Fruit fly (Drosophila melanogaster) whole organism, wandering third instar larva: ENCODE data around the gene Inx3.

Experiments
- Abd-B ChIP-seq: fragments of >200 bp; optimal IDR thresholded peaks from 2 replicates; lab custom pipeline; 2017; ENCODE audit warnings: missing biosample characterization, missing genetic modification characterization
- CG32264 ChIP-seq: fragments of 200-800 bp; sonication (Bioruptor generic); optimal IDR thresholded peaks from 2 replicates; lab custom pipeline; 2016; ENCODE audit warnings: missing biosample characterization, missing genetic modification characterization
- CG9705 ChIP-seq: fragments of 200-800 bp; sonication (Bioruptor generic); optimal IDR thresholded peaks from 2 replicates; lab custom pipeline; 2018; ENCODE audit warnings: missing biosample characterization, mild to moderate bottlenecking, missing genetic modification characterization
- CrebA ChIP-seq: fragments of 200-800 bp; sonication (Bioruptor generic); optimal IDR thresholded peaks from 2 replicates; lab custom pipeline; 2016; ENCODE audit warnings: missing biosample characterization, mild to moderate bottlenecking, missing genetic modification characterization, borderline replicate concordance
- Dfd ChIP-seq: fragments of >200 bp; optimal IDR thresholded peaks from 2 replicates; lab custom pipeline; 2017; ENCODE audit warnings: missing biosample characterization, missing genetic modification characterization
- Dif ChIP-seq: fragments of 200-275, 200-300 bp; sonication (Bioruptor generic); optimal IDR thresholded peaks from 2 replicates; lab custom pipeline; 2018; ENCODE audit warnings: missing biosample characterization, missing genetic modification characterization; ENCODE audit not compliant: partially characterized antibody
- HLH106 ChIP-seq: fragments of 200-800 bp; optimal IDR thresholded peaks from 3 replicates; lab custom pipeline; 2019; ENCODE audit warnings: missing biosample characterization, mild to moderate bottlenecking, missing genetic modification characterization, moderate library complexity
- Hnf4 ChIP-seq: fragments of 200-800 bp; sonication (Bioruptor generic); optimal IDR thresholded peaks from 2 replicates; lab custom pipeline; 2016; ENCODE audit warnings: missing biosample characterization, mild to moderate bottlenecking, missing genetic modification characterization
- Hr83 ChIP-seq: fragments of 200-300 bp; sonication (Bioruptor generic); optimal IDR thresholded peaks from 2 replicates; lab custom pipeline; 2016; ENCODE audit warnings: missing biosample characterization, mild to moderate bottlenecking, missing genetic modification characterization, moderate library complexity; ENCODE audit not compliant: poor library complexity, severe bottlenecking
- Jra ChIP-seq: sonication (Bioruptor generic); optimal IDR thresholded peaks from 2 replicates; lab custom pipeline; 2016; ENCODE audit warnings: missing biosample characterization, missing genetic modification characterization
- Mio ChIP-seq: sonication (Bioruptor generic); optimal IDR thresholded peaks from 2 replicates; lab custom pipeline; 2016; ENCODE audit warnings: missing biosample characterization, missing genetic modification characterization
- Myc ChIP-seq: fragments of >200 bp; optimal IDR thresholded peaks from 2 replicates; lab custom pipeline; 2017
- N ChIP-seq: fragments of >200 bp; optimal IDR thresholded peaks from 2 replicates; lab custom pipeline; 2018; ENCODE audit warnings: missing biosample characterization, missing external identifiers, missing genetic modification characterization
- Rel ChIP-seq, 2 experiments: fragments of 200-800 bp; sonication (Bioruptor generic) in 1 of 2; optimal IDR thresholded peaks; 2 replicates in 1 of 2; 3 replicates in 1 of 2; lab custom pipeline; 2016 to 2019; ENCODE audit warnings: mild to moderate bottlenecking in 2 of 2, missing biosample characterization in 2 of 2, missing genetic modification characterization in 2 of 2, moderate library complexity in 1 of 2
- Sp1 ChIP-seq: fragments of 200-800 bp; sonication (Bioruptor generic); optimal IDR thresholded peaks from 3 replicates; lab custom pipeline; 2019; ENCODE audit warnings: missing biosample characterization, mild to moderate bottlenecking, missing genetic modification characterization, moderate library complexity
- Vsx2 ChIP-seq: fragments of 200-300, 225-300 bp; sonication (Bioruptor generic); optimal IDR thresholded peaks from 2 replicates; lab custom pipeline; 2018; ENCODE audit warnings: missing biosample characterization, missing genetic modification characterization; ENCODE audit not compliant: partially characterized antibody
- dl ChIP-seq, 2 experiments: fragments of 175-275, 200-275 bp in 1 of 2; fragments of 200-275 bp in 1 of 2; sonication (Bioruptor generic); optimal IDR thresholded peaks; lab custom pipeline; 2018; ENCODE audit warnings: mild to moderate bottlenecking in 2 of 2, missing biosample characterization in 2 of 2, missing genetic modification characterization in 2 of 2, moderate library complexity in 2 of 2; ENCODE audit not compliant: partially characterized antibody in 2 of 2, insufficient read depth in 1 of 2
- dmrt93B ChIP-seq: fragments of 200-800 bp; sonication (Bioruptor generic); optimal IDR thresholded peaks from 2 replicates; lab custom pipeline; 2018; ENCODE audit warnings: missing biosample characterization, mild to moderate bottlenecking, missing genetic modification characterization
- dsf ChIP-seq: sonication (Bioruptor generic); optimal IDR thresholded peaks from 2 replicates; lab custom pipeline; 2016; ENCODE audit warnings: missing biosample characterization, missing genetic modification characterization, borderline replicate concordance
- foxo ChIP-seq, 2 experiments: fragments of 200-800 bp; sonication (Bioruptor generic); optimal IDR thresholded peaks; 2 replicates in 1 of 2; 3 replicates in 1 of 2; lab custom pipeline; 2016 to 2017; ENCODE audit warnings: missing biosample characterization in 2 of 2, missing genetic modification characterization in 2 of 2
- fru ChIP-seq: fragments of 200-800 bp; sonication (Bioruptor generic); optimal IDR thresholded peaks from 3 replicates; lab custom pipeline; 2016; ENCODE audit warnings: missing biosample characterization, mild to moderate bottlenecking, missing genetic modification characterization
- h ChIP-seq: fragments of 200-800 bp; sonication (Bioruptor generic); optimal IDR thresholded peaks from 3 replicates; lab custom pipeline; 2016; ENCODE audit warnings: missing biosample characterization, mild to moderate bottlenecking, missing genetic modification characterization
- jim ChIP-seq: fragments of 175-275, 200-325 bp; sonication (Bioruptor generic); optimal IDR thresholded peaks from 2 replicates; lab custom pipeline; 2016; ENCODE audit warnings: missing biosample characterization, mild to moderate bottlenecking, missing genetic modification characterization
- pan ChIP-seq: fragments of >200 bp; optimal IDR thresholded peaks from 2 replicates; lab custom pipeline; 2017
- psq ChIP-seq: fragments of 200-800 bp; sonication (Bioruptor generic); optimal IDR thresholded peaks from 3 replicates; lab custom pipeline; 2017; ENCODE audit warnings: missing biosample characterization, mild to moderate bottlenecking, missing genetic modification characterization, moderate library complexity
- rgr ChIP-seq: fragments of 200-800 bp; sonication (Bioruptor generic); optimal IDR thresholded peaks from 3 replicates; lab custom pipeline; 2016; ENCODE audit warnings: missing biosample characterization, mild to moderate bottlenecking, missing genetic modification characterization
- sage ChIP-seq: fragments of 200-800 bp; sonication (Bioruptor generic); optimal IDR thresholded peaks from 2 replicates; lab custom pipeline; 2016; ENCODE audit warnings: missing biosample characterization, mild to moderate bottlenecking, missing genetic modification characterization
- usp ChIP-seq: fragments of >200 bp; optimal IDR thresholded peaks from 2 replicates; lab custom pipeline; 2017; ENCODE audit warnings: missing biosample characterization, missing genetic modification characterization
- woc ChIP-seq: sonication (Bioruptor generic); optimal IDR thresholded peaks from 2 replicates; lab custom pipeline; 2016; ENCODE audit warnings: missing biosample characterization, mild to moderate bottlenecking, missing genetic modification characterization

Inx3 gene

dm6 chr3R:28875345-28875744 lies 16.0 kb upstream of the Inx3 start, which contains the start of gene Nepl18:
Gene Nepl18, plus strand, starts transcription at chr3R:28875621.
- TF ChIP-seq CG32264 (GFP tag; lab: Kevin White, UChicago) (no peak), CG9705 (GFP tag; lab: Kevin White, UChicago) (no peak), dl (GFP tag; optimal IDR thresholded peaks at IDR 0.05; lab: Kevin White, UChicago; ENCODE audit: insufficient read depth in 1 of 2, partially characterized antibody in 2 of 2) (no peak), HLH106 (tag; lab: Kevin White, UChicago) (no peak), usp (GFP tag; lab: Kevin White, UChicago) (no peak), Abd-B (no peak), Jra (no peak), dmrt93B (GFP tag; lab: Kevin White, UChicago) (no peak), CrebA (GFP tag; lab: Kevin White, UChicago) (no peak), Sp1 (GFP tag; lab: Kevin White, UChicago) (no peak), Dfd (GFP tag; lab: Kevin White, UChicago) (no peak), Myc (lab: Kevin White, UChicago) (no peak), rgr (GFP tag; lab: Kevin White, UChicago) (no peak), pan (lab: Kevin White, UChicago) (no peak)

- TF ChIP-seq Myc (lab: Kevin White, UChicago) (no peak), Mio (GFP tag; lab: Kevin White, UChicago) (no peak), jim (GFP tag; lab: Kevin White, UChicago) (no peak), CG32264 (GFP tag; lab: Kevin White, UChicago) (no peak), Rel (GFP tag; optimal IDR thresholded peaks at IDR 0.05; lab: Kevin White, UChicago) (no peak), Rel (tag; optimal IDR thresholded peaks at IDR 0.05; lab: Kevin White, UChicago) (peak; percentile 56), CG9705 (GFP tag; lab: Kevin White, UChicago) (no peak)
- TF ChIP-seq, all 38 proteins: peak for 1
Observed at dm6 chr3R:28872605-28873004, 13.3 kb upstream of the Inx3 start, which contains the start of gene Nepl17. Gene Nepl17, plus strand, starts transcription at chr3R:28872905.

DNA sequence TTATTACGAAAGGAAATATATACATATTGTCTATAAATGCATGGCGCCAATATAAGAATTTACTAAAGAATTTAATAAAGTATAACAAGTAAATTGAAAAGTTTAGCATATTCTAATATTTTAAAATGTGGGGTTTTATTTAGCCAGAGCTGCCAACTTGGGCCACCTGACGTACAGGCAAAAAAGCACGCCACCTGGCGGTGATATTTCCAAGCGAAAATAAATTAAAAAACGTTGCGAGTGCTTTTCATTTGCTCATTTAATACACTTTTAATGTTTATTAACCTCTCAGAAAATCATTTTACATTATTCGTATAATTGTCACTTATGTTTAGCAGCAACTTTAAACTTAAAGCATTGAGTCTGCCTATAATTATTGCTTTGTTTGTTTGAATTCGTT lies 11.1 kb upstream of the Inx3 start:
- TF ChIP-seq Rel (GFP tag; optimal IDR thresholded peaks at IDR 0.05; lab: Kevin White, UChicago) (no peak), Rel (tag; optimal IDR thresholded peaks at IDR 0.05; lab: Kevin White, UChicago) (peak; percentile 86), HLH106 (tag; lab: Kevin White, UChicago) (no peak)

DNA sequence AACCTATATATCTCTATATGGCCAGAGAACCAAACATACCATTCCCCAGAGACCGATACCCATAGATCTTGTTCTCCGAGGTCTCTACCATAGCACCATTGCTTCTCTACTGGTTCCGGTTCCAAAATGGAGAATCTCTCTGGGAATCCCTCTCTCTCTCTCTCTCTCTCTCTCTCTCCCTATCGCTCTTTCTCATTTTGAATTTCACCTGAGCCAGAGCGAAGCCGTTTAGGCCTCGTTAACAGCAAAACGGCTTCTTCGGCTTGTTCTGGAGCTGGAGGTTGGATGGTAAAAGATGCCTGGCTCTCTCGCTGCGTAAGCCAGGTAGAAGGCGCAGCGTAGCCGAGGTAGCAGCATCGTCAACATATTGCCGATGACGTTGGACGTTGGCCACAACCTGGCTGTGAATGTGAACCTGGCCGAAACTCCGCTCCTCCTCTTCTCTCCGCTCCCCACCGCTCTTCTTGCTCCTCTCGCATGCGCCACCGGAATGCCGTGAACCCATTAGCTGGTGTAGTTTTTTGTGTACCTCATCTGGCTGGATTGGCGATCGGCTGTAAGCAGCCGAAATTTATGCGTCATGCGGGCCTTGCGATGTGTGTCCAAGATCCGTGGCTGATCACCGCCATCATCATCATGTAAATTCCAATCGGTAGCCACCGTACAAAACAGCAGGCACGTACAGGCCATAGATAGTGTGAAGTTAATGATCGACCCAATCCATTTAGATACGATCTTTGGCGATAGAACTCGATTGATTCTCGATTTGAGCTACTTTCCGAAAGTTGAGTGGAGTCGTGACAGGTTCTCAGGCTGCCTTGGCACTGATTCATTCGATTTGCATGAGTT lies 2.2 kb upstream of the Inx3 start:
- TF ChIP-seq Mio (GFP tag; lab: Kevin White, UChicago) = no peak
- TF ChIP-seq woc (GFP tag; lab: Kevin White, UChicago) = no peak
- no peak for TF ChIP-seq N (GFP tag; lab: Kevin White, UChicago)
- TF ChIP-seq Dif (GFP tag; lab: Kevin White, UChicago) = peak; percentile 87
- TF ChIP-seq CrebA (GFP tag; lab: Kevin White, UChicago) = peak; percentile 73
- TF ChIP-seq h (GFP tag; lab: Kevin White, UChicago) = no peak
- TF ChIP-seq fru = peak; percentile 4
- TF ChIP-seq dmrt93B (GFP tag; lab: Kevin White, UChicago) = no peak
- peak; percentile 87 to 89 for TF ChIP-seq dl (GFP tag; optimal IDR thresholded peaks at IDR 0.05; lab: Kevin White, UChicago; ENCODE audit: insufficient read depth in 1 of 2, partially characterized antibody in 2 of 2)
- peak; percentile 36 for TF ChIP-seq Hr83 (GFP tag; lab: Kevin White, UChicago)
- TF ChIP-seq sage = peak; percentile 22
- no peak for TF ChIP-seq foxo (GFP tag; optimal IDR thresholded peaks at IDR 0.05; lab: Kevin White, UChicago)
- TF ChIP-seq Hnf4 (GFP tag; lab: Kevin White, UChicago) = no peak
- peak; percentile 23 for TF ChIP-seq psq (GFP tag; lab: Kevin White, UChicago)
- peak; percentile 80 for TF ChIP-seq Vsx2 (GFP tag; lab: Kevin White, UChicago)

dm6 chr3R:28860582-28860981 lies 1.3 kb upstream of the Inx3 start:
- TF ChIP-seq Hnf4 (GFP tag; lab: Kevin White, UChicago) (no peak), sage (no peak), woc (GFP tag; lab: Kevin White, UChicago) (no peak), Dif (GFP tag; lab: Kevin White, UChicago) (no peak), CG32264 (GFP tag; lab: Kevin White, UChicago) (no peak), jim (GFP tag; lab: Kevin White, UChicago) (no peak), fru (no peak), dsf (GFP tag; lab: Kevin White, UChicago) (no peak)
